Worm (Caenorhabditis elegans): ENCODE results near the gene C05D10.4.

C05D10.4 gene

ce11 chrIII:6110187-6110586 lies 7.5 kb upstream of the C05D10.4 start:
- TF ChIP-seq fkh-6 (tag; optimal IDR thresholded peaks at IDR 0.05): no peak
- no peak for TF ChIP-seq ama-1 (optimal IDR thresholded peaks at IDR 0.05)
- peak; percentile 54 for TF ChIP-seq unc-42 (tag; optimal IDR thresholded peaks at IDR 0.05)
- TF ChIP-seq ceh-34 (tag; optimal IDR thresholded peaks at IDR 0.05): no peak
- no peak for TF ChIP-seq C08G9.2 (tag; optimal IDR thresholded peaks at IDR 0.05)
- TF ChIP-seq tbx-7 (tag; optimal IDR thresholded peaks at IDR 0.05): no peak
- no peak for TF ChIP-seq fax-1 (tag; optimal IDR thresholded peaks at IDR 0.05)

DNA sequence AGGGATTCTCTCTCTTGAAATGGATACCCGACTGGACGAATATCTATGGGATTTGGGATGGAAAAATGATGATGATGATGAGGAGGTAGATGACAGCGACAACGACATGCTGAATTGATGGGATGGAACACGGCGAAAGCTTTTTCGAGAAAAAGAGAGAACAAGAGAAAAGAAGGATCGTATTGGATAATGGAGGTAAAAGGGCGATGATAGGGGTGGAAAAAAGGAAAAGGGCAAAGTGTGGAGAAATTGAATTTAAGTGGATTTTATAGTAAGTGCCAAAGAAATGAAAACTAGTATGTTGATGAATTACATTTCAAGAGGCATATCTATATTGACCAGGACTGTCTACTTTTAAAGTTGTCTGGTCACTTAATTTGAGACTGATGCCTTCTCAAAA lies 3.2 kb upstream of the C05D10.4 start:
- TF ChIP-seq pat-9 (tag; optimal IDR thresholded peaks at IDR 0.05) (no peak), gmeb-2 (tag; optimal IDR thresholded peaks at IDR 0.05) (no peak), ceh-30 (tag; optimal IDR thresholded peaks at IDR 0.05) (no peak), elt-2 (tag; optimal IDR thresholded peaks at IDR 0.05) (no peak)

ce11 chrIII:6095654-6096053 lies 7.0 kb downstream of the C05D10.4 start:
- TF ChIP-seq gmeb-2 (tag; optimal IDR thresholded peaks at IDR 0.05) (no peak), nhr-11 (tag; optimal IDR thresholded peaks at IDR 0.05) (no peak), tbx-7 (tag; optimal IDR thresholded peaks at IDR 0.05) (no peak), C38D4.7 (GFP tag; optimal IDR thresholded peaks at IDR 0.05) (no peak), lim-6 (tag; optimal IDR thresholded peaks at IDR 0.05) (no peak), ztf-16 (tag; optimal IDR thresholded peaks at IDR 0.05) (no peak), ceh-30 (tag; optimal IDR thresholded peaks at IDR 0.05) (no peak), ceh-24 (tag; optimal IDR thresholded peaks at IDR 0.05) (no peak)

DNA sequence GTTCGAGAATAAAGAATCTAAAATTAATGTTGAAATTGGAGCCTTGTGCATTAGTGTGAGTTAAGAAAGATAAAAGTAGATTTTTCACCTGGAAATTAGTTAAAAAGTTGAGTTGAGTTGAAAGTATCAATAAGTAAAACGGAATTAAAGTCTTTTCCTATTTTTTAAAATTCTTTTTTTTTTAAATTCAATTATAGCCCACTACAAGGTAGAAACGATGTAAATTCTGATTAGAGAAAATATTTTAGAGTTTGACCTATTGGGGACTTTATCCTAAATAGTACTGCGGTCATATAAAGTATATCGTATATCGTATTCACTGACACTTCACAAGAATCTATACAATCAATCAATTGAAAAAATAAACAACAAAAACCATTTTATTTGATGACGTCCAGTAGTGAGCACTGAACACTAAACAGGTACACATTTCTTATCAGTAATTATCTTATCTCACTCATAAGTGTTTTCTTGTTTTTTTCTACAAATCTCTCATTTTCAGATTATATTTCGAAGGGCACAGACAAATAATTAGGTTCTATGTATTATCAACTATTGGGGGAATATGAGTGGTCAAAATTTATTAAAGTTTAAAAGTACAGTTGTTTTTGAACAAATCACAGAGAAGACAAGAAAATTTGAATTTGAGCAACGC lies 14.8 kb downstream of the C05D10.4 start, which contains the start of gene wht-1:
TSS of gene wht-1 (minus strand) at position 51 of the 655 bp plus-strand sequence.
- TF ChIP-seq sox-2 (GFP tag; IDR thresholded peaks at IDR 0.05) (no peak), ref-2 (tag; optimal IDR thresholded peaks at IDR 0.05) (no peak), tbx-2 (tag; optimal IDR thresholded peaks at IDR 0.05) (no peak), elt-2 (tag; optimal IDR thresholded peaks at IDR 0.05) (peak; percentile 88)

DNA sequence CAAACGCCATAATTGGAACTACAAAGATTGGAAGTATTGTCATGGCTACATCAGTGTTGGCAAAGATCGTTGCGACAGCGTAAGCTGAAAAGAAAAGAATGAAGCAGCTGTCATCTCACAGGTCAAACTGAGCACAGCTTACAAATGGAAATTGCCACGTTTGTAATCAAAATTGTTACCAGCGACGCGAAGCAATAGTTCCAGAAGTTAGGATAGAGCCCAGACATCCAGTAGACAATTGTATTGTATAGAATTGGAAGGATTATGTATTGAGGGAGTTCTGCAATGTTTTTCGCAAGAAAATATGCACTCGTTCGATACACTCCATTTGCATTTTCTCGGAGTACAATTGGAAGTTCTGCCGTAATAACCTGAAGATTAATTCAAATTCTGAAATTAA lies 17.4 kb downstream of the C05D10.4 start:
- TF ChIP-seq pha-4 (tag; optimal IDR thresholded peaks at IDR 0.05): no peak
- TF ChIP-seq dmd-4 (tag; optimal IDR thresholded peaks at IDR 0.05; ENCODE audit: borderline replicate concordance): no peak
- TF ChIP-seq ceh-24 (tag; optimal IDR thresholded peaks at IDR 0.05): no peak
- TF ChIP-seq ama-1 (optimal IDR thresholded peaks at IDR 0.05): no peak

DNA sequence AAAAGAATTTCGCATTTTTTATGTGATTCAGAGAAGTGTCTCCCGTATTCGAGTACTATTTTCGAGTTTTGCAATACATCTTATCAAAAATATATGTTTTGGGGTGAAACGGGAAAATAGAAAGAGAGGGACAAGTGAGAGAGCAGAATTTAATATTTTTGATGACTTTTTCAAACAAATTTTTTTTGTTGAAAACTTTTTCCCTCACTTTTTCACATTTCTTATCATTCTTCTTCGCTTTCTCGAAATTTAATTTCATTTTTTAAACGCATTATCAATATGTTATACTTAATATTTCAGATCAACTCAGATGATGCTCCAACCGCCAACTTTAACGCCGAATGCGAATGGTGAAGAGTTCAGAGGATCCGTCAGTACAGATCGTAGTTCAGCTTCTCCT lies 22.4 kb downstream of the C05D10.4 start, which contains the start of gene attf-4:
TSS of gene attf-4 (plus strand) at position 301 of the 400 bp plus-strand sequence.
- TF ChIP-seq npax-4 (tag; optimal IDR thresholded peaks at IDR 0.05) (no peak), T23F11.4 (GFP tag; optimal IDR thresholded peaks at IDR 0.05) (no peak), lim-6 (tag; optimal IDR thresholded peaks at IDR 0.05) (no peak), ama-1 (optimal IDR thresholded peaks at IDR 0.05) (no peak), mec-3 (tag; optimal IDR thresholded peaks at IDR 0.05; ENCODE audit: borderline replicate concordance) (no peak), ceh-24 (tag; optimal IDR thresholded peaks at IDR 0.05) (no peak), ttx-3 (tag; optimal IDR thresholded peaks at IDR 0.05) (no peak), sox-2 (GFP tag; IDR thresholded peaks at IDR 0.05) (no peak), rnt-1 (tag; optimal IDR thresholded peaks at IDR 0.05) (no peak), ceh-14 (tag; optimal IDR thresholded peaks at IDR 0.05) (no peak), fax-1 (tag; optimal IDR thresholded peaks at IDR 0.05) (no peak), unc-42 (tag; optimal IDR thresholded peaks at IDR 0.05) (no peak), fkh-10 (GFP tag; optimal IDR thresholded peaks at IDR 0.05) (no peak), odd-2 (tag; optimal IDR thresholded peaks at IDR 0.05) (no peak), syd-9 (tag; optimal IDR thresholded peaks at IDR 0.05) (no peak), ceh-30 (tag; optimal IDR thresholded peaks at IDR 0.05) (no peak), ets-4 (tag; optimal IDR thresholded peaks at IDR 0.05) (no peak), nfya-1 (tag; optimal IDR thresholded peaks at IDR 0.05) (no peak), K02D7.2 (tag; optimal IDR thresholded peaks at IDR 0.05) (no peak)
